Fruit fly (Drosophila melanogaster) whole organism, adult: ENCODE measurements around the gene CG17549.

Source experiments
- CG1620 ChIP-seq: fragments of 200-800 bp; sonication (Bioruptor generic); optimal IDR thresholded peaks from 2 replicates; lab custom pipeline; 2016; ENCODE audit warnings: missing biosample characterization, missing genetic modification characterization
- CG7045 ChIP-seq: fragments of 200-800 bp; sonication (Bioruptor generic); optimal IDR thresholded peaks from 2 replicates; lab custom pipeline; 2017; ENCODE audit warnings: missing biosample characterization, mild to moderate bottlenecking, missing genetic modification characterization
- cnc ChIP-seq, 2 experiments: fragments of >200 bp; optimal IDR thresholded peaks; 2 replicates each; lab custom pipeline; 2017
- kay ChIP-seq: fragments of 200-800 bp; sonication (Bioruptor generic); peaks from one replicate; lab custom pipeline; 2016; ENCODE audit warnings: missing biosample characterization, missing genetic modification characterization, borderline replicate concordance

DNA sequence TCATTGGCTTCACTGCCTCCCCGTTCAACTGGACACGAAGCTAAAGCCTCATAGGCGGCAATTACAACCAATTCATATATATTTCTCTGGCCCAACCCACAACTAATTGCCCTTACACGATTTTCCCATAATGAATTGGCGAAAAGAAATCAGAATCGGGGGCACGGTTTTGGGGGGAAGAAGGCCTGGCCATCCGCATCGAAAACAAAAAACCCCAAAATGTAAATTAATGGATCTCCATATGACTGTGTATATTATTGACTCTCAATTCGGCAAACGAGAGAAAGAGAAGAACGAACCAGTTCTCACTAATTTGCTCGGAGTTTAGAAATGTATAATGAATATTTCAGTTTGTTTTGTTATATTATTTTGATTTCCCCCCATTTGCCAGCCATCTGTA lies 909 bp downstream of the CG17549 start:
- TF ChIP-seq CG7045 (GFP tag; lab: Kevin White, UChicago) (no peak), kay (no peak), CG1620 (no peak), cnc (optimal IDR thresholded peaks at IDR 0.05; lab: Kevin White, UChicago) (no peak)
